Worm (Caenorhabditis elegans) whole organism, early embryonic: Measurements from ENCODE around the gene taf-13.

Experiments used
- B0310.2 ChIP-seq: sonication (generic microtip); optimal IDR thresholded peaks from 2 replicates; lab custom pipeline; 2016; ENCODE audit warnings: mild to moderate bottlenecking, missing genetic modification characterization, missing compliant biosample characterization
- F13C5.2 ChIP-seq: sonication (generic microtip); optimal IDR thresholded peaks from 2 replicates; lab custom pipeline; 2017; ENCODE audit warnings: mild to moderate bottlenecking, missing genetic modification characterization, inconsistent platforms, missing compliant biosample characterization
- aly-1 ChIP-seq: sonication (generic microtip); optimal IDR thresholded peaks from 2 replicates; lab custom pipeline; 2016; ENCODE audit warnings: missing genetic modification characterization, missing compliant biosample characterization
- ama-1 ChIP-seq: fragments of 150-350 bp; optimal IDR thresholded peaks from 2 replicates; lab custom pipeline; 2014
- ceh-13 ChIP-seq: fragments of 200-800 bp; sonication (Bioruptor generic); optimal IDR thresholded peaks from 2 replicates; lab custom pipeline; 2018; ENCODE audit warnings: mild to moderate bottlenecking, missing genetic modification characterization, missing compliant biosample characterization
- ceh-36 ChIP-seq: sonication (generic microtip); optimal IDR thresholded peaks from 2 replicates; lab custom pipeline; 2016; ENCODE audit warnings: missing genetic modification characterization, inconsistent platforms, missing compliant biosample characterization
- ets-7 ChIP-seq: sonication (generic microtip); optimal IDR thresholded peaks from 2 replicates; lab custom pipeline; 2016; ENCODE audit warnings: missing genotype, missing genetic modification characterization, missing compliant biosample characterization
- flt-1 ChIP-seq: fragments of 200-800 bp; sonication (Bioruptor generic); IDR thresholded peaks from 2 replicates; pipeline ENCODE4 v1.3.6; 2022; ENCODE audit warnings: missing genetic modification characterization, missing compliant biosample characterization
- hmbx-1 ChIP-seq: sonication (generic microtip); optimal IDR thresholded peaks from 2 replicates; lab custom pipeline; 2016; ENCODE audit warnings: mild to moderate bottlenecking, missing genetic modification characterization, missing compliant biosample characterization
- hmg-4 ChIP-seq: fragments of 200-800 bp; sonication (Bioruptor generic); optimal IDR thresholded peaks from 2 replicates; lab custom pipeline; 2018; ENCODE audit warnings: mild to moderate bottlenecking, missing genetic modification characterization, missing compliant biosample characterization
- hnd-1 ChIP-seq: sonication (generic microtip); optimal IDR thresholded peaks from 2 replicates; lab custom pipeline; 2016; ENCODE audit warnings: missing genetic modification characterization, missing compliant biosample characterization
- pes-1 ChIP-seq: fragments of 200-800 bp; sonication (Bioruptor generic); IDR thresholded peaks from 2 replicates; pipeline ENCODE4 v1.3.6; 2022; ENCODE audit warnings: missing genetic modification reagents, missing genetic modification characterization, missing compliant biosample characterization
- scrt-1 ChIP-seq: fragments of 200-800 bp; sonication (Bioruptor generic); IDR thresholded peaks from 2 replicates; pipeline ENCODE4 v1.3.6; 2022; ENCODE audit warnings: missing genetic modification characterization, missing compliant biosample characterization
- sea-1 ChIP-seq: fragments of 200-800 bp; sonication (Bioruptor generic); conservative IDR thresholded peaks from 2 replicates; pipeline ENCODE4 v1.3.6; 2022; ENCODE audit warnings: missing genetic modification characterization, missing compliant biosample characterization
- tbx-11 ChIP-seq: fragments of 200-800 bp; sonication (Bioruptor generic); IDR thresholded peaks from 2 replicates; pipeline ENCODE4 v1.3.6; 2022; ENCODE audit warnings: missing genetic modification characterization, missing compliant biosample characterization
- tbx-37 ChIP-seq: fragments of 200-800 bp; sonication (Bioruptor generic); conservative IDR thresholded peaks from 2 replicates; pipeline ENCODE4 v1.3.6; 2022; ENCODE audit warnings: missing genetic modification reagents, missing genetic modification characterization, missing compliant biosample characterization
- tra-4 ChIP-seq: sonication (generic microtip); optimal IDR thresholded peaks from 2 replicates; lab custom pipeline; 2017; ENCODE audit warnings: missing genetic modification characterization, missing compliant biosample characterization

Gene taf-13

DNA sequence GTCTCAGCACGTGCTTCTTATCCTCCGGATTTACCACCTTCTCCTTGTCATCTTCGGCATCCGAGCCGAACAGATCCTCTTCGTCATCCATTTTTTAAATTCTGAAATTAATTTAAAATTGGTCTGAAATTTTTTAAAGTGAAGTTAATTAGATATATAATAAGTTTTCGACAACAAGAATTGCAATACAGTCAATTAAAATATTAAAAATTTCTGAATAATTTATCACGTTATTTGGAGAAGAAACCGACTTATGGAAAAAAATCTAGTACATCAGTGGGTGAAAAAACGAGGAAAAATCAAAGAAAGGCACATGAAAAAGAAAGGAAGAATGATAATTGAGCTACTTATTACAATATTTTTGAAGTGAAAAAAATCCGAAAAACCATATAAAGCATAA is at the start of gene taf-13:
TSS of gene taf-13 (minus strand) at position 101 of the 400 bp plus-strand sequence.
- no peak for TF ChIP-seq hmg-4 (GFP tag; lab: Kevin White, UChicago)
- TF ChIP-seq hnd-1 (tag; lab: Kevin White, UChicago), result no peak
- TF ChIP-seq aly-1 (tag; lab: Kevin White, UChicago), result no peak
- no peak for TF ChIP-seq B0310.2 (tag; lab: Kevin White, UChicago)
- TF ChIP-seq tbx-37 (GFP tag; lab: Robert Waterston, UW), result no peak
- TF ChIP-seq F13C5.2 (tag; lab: Kevin White, UChicago), result no peak
- no peak for TF ChIP-seq tbx-11 (GFP tag; lab: Robert Waterston, UW)
- TF ChIP-seq pes-1 (GFP tag; lab: Robert Waterston, UW), result no peak
- TF ChIP-seq hmbx-1 (tag; lab: Kevin White, UChicago), result no peak
- TF ChIP-seq ama-1 (lab: Kevin White, UChicago), result no peak
- TF ChIP-seq flt-1 (GFP tag; lab: Robert Waterston, UW), result no peak
- TF ChIP-seq ceh-36 (tag; lab: Kevin White, UChicago), result no peak

DNA sequence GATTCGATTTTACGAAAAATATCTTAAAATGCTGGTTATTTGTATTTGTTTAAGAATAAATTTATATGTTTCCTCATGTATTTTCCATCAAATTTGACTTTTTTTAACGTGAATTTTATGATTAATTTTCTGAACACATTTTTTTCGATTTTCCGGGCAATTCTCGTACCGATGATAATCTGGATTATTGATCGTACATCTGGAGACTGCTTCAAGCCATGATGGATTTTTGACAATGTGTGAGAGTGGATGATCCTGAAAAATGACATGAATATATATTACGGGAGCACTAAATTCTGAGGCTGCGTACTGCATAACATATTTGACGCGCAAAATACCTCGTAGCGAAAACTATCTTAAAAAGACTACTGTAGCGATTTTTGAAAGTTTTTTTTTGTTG is 49.0 kb upstream of the taf-13 start:
- no peak for TF ChIP-seq ets-7 (tag; lab: Kevin White, UChicago)
- no peak for TF ChIP-seq ceh-13 (GFP tag; lab: Kevin White, UChicago)
- no peak for TF ChIP-seq scrt-1 (GFP tag; lab: Robert Waterston, UW)
- TF ChIP-seq tbx-11 (GFP tag; lab: Robert Waterston, UW), result no peak
- no peak for TF ChIP-seq F13C5.2 (tag; lab: Kevin White, UChicago)
- no peak for TF ChIP-seq sea-1 (GFP tag; lab: Robert Waterston, UW)
- no peak for TF ChIP-seq aly-1 (tag; lab: Kevin White, UChicago)

DNA sequence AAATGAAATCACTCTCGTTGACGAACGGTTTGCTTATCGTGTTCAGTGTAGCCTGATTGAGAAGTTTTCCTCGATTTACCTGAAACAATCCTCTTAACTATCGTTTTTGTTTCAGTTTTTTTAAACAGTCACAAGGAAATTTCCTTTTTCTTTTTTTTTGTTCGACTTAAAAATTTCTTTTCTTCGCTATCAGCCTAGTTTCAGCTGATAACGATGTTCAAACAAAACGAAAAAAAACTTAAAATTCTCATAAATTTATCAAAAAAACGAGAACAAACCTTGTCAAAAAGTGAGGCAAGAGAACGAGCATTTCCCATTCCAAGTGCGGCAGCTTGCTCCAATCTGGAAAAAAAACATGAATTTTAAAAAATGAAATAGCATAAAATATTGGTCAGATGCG is 48.1 kb upstream of the taf-13 start:
- TF ChIP-seq flt-1 (GFP tag; lab: Robert Waterston, UW), result no peak
- TF ChIP-seq pes-1 (GFP tag; lab: Robert Waterston, UW), result no peak
- no peak for TF ChIP-seq sea-1 (GFP tag; lab: Robert Waterston, UW)
- no peak for TF ChIP-seq ceh-13 (GFP tag; lab: Kevin White, UChicago)
- TF ChIP-seq F13C5.2 (tag; lab: Kevin White, UChicago), result no peak
- no peak for TF ChIP-seq ets-7 (tag; lab: Kevin White, UChicago)

DNA sequence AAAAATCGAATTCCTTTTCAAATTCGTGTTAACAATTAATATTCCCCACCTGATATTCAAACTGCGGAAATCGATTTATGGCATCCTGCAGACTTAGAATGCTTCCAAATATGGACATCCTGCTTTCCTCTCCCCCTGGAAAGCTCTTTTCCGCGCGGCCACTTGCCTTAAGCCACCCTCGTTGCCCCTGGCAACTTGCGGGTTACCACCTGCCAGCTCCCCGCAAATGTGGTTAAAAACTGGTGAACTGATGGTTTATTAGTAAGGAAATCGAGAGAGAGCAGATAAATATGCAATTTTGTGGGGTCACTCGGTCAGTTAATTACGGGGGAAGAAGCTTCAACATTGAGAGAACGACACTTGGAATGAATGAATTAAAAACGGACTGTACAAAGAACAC is 46.7 kb upstream of the taf-13 start, which contains the start of gene nphp-1:
TSS of gene nphp-1 (minus strand) at position 145 of the 400 bp plus-strand sequence.
- no peak for TF ChIP-seq pes-1 (GFP tag; lab: Robert Waterston, UW)
- TF ChIP-seq tra-4 (tag; lab: Kevin White, UChicago), result no peak
- TF ChIP-seq hmg-4 (GFP tag; lab: Kevin White, UChicago), result no peak
- no peak for TF ChIP-seq hnd-1 (tag; lab: Kevin White, UChicago)
- no peak for TF ChIP-seq aly-1 (tag; lab: Kevin White, UChicago)
- TF ChIP-seq ceh-36 (tag; lab: Kevin White, UChicago), result no peak
- no peak for TF ChIP-seq scrt-1 (GFP tag; lab: Robert Waterston, UW)
- no peak for TF ChIP-seq tbx-11 (GFP tag; lab: Robert Waterston, UW)
- no peak for TF ChIP-seq hmbx-1 (tag; lab: Kevin White, UChicago)
- TF ChIP-seq sea-1 (GFP tag; lab: Robert Waterston, UW), result no peak
- no peak for TF ChIP-seq ets-7 (tag; lab: Kevin White, UChicago)
- no peak for TF ChIP-seq ama-1 (lab: Kevin White, UChicago)
- no peak for TF ChIP-seq flt-1 (GFP tag; lab: Robert Waterston, UW)
- TF ChIP-seq ceh-13 (GFP tag; lab: Kevin White, UChicago), result no peak
- no peak for TF ChIP-seq F13C5.2 (tag; lab: Kevin White, UChicago)
- TF ChIP-seq tbx-37 (GFP tag; lab: Robert Waterston, UW), result no peak
- no peak for TF ChIP-seq B0310.2 (tag; lab: Kevin White, UChicago)

DNA sequence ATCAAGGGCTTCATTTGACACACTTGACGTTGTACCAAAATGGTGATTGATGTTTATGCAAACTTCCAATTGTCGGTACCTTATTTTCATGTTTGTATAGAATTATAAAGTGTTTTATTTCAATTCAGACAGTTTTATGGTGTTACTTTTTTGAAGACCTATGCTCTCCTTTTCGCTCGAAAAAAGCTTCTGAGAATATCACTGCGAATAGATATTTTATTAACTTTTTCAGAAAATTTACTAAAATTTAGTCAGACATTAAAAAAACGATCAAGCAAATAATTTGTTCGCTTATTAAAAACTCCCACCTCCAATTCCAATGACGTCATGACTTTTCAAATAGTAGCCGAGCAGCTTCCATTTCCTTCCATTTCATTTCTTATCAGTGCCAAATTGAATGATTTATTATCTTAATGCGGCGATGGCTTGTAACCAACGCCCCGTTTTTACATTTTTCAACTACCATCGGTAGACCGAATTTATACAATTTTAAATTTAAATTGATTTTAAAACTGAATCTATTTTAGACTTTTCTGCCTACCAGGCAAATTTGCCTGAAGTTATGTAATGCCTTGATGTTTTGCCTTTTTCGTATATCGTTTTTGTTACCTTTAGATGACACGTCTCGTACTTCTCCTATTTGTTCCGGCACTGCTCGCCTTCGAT is 41.6 kb upstream of the taf-13 start, which contains the start of gene M28.10:
TSS of gene M28.10 (plus strand) at position 616 of the 666 bp plus-strand sequence.
- TF ChIP-seq tra-4 (tag; lab: Kevin White, UChicago) (no peak), pes-1 (GFP tag; lab: Robert Waterston, UW) (no peak), sea-1 (GFP tag; lab: Robert Waterston, UW) (no peak), aly-1 (tag; lab: Kevin White, UChicago) (no peak), tbx-37 (GFP tag; lab: Robert Waterston, UW) (no peak), hmbx-1 (tag; lab: Kevin White, UChicago) (no peak), ets-7 (tag; lab: Kevin White, UChicago) (no peak), hnd-1 (tag; lab: Kevin White, UChicago) (no peak), tbx-11 (GFP tag; lab: Robert Waterston, UW) (no peak), B0310.2 (tag; lab: Kevin White, UChicago) (no peak), ama-1 (lab: Kevin White, UChicago) (no peak), F13C5.2 (tag; lab: Kevin White, UChicago) (no peak)

DNA sequence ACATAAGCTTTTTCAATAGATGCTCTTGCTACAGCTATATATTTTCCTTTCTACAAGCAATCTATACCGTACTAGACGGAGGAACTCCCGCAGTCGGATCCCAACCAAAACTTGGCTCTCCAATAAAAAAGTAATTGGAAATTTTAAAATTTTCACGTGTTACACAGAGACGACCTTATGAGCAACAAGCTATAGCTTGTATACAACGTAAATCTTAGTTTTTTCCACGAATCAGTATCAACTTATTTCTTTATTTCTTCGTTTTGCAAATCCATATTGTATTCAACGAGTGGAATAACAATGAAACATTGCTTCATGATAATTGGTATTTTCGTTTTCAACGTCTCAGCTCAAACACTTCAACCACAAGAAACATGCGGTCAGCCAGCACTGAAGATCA is 38.0 kb upstream of the taf-13 start, which contains the start of gene M28.4:
TSS of gene M28.4 (plus strand) at position 301 of the 400 bp plus-strand sequence.
- TF ChIP-seq ceh-13 (GFP tag; lab: Kevin White, UChicago) (no peak), hmg-4 (GFP tag; lab: Kevin White, UChicago) (no peak), B0310.2 (tag; lab: Kevin White, UChicago) (no peak), tbx-11 (GFP tag; lab: Robert Waterston, UW) (no peak), tra-4 (tag; lab: Kevin White, UChicago) (no peak), ama-1 (lab: Kevin White, UChicago) (no peak), ets-7 (tag; lab: Kevin White, UChicago) (no peak), scrt-1 (GFP tag; lab: Robert Waterston, UW) (no peak), sea-1 (GFP tag; lab: Robert Waterston, UW) (no peak), hnd-1 (tag; lab: Kevin White, UChicago) (no peak), flt-1 (GFP tag; lab: Robert Waterston, UW) (no peak), pes-1 (GFP tag; lab: Robert Waterston, UW) (no peak), hmbx-1 (tag; lab: Kevin White, UChicago) (no peak), F13C5.2 (tag; lab: Kevin White, UChicago) (no peak), aly-1 (tag; lab: Kevin White, UChicago) (no peak), ceh-36 (tag; lab: Kevin White, UChicago) (no peak), tbx-37 (GFP tag; lab: Robert Waterston, UW) (no peak)
